Worm (Caenorhabditis elegans) whole organism, L3 larva: ENCODE measurements around the gene F56C3.4.
A peak's percentile ranks its signal among the peaks of the same experiment; 100 is the strongest.

Experiments
- R02D3.7 ChIP-seq: fragments of 150-350 bp; optimal IDR thresholded peaks from 2 replicates; lab custom pipeline; 2014; ENCODE audit warnings: missing biosample characterization, missing genetic modification characterization
- ZK546.5 ChIP-seq: sonication (generic microtip); optimal IDR thresholded peaks from 2 replicates; lab custom pipeline; 2017; ENCODE audit warnings: missing biosample characterization, missing genetic modification characterization
- aly-2 ChIP-seq: fragments of 150-350 bp; optimal IDR thresholded peaks from 2 replicates; lab custom pipeline; 2014; ENCODE audit warnings: missing biosample characterization, missing genetic modification characterization
- ama-1 ChIP-seq: fragments of 150-350 bp; optimal IDR thresholded peaks from 2 replicates; lab custom pipeline; 2018
- ceh-16 ChIP-seq: sonication (generic microtip); optimal IDR thresholded peaks from 2 replicates; lab custom pipeline; 2017; ENCODE audit warnings: missing biosample characterization, missing genetic modification characterization
- ceh-28 ChIP-seq: fragments of 150-350 bp; optimal IDR thresholded peaks from 2 replicates; lab custom pipeline; 2014; ENCODE audit warnings: missing biosample characterization, missing genetic modification reagents, missing genetic modification characterization
- ceh-82 ChIP-seq: fragments of 150-350 bp; optimal IDR thresholded peaks from 2 replicates; lab custom pipeline; 2014; ENCODE audit warnings: missing biosample characterization, missing genetic modification characterization
- ceh-9 ChIP-seq: sonication (generic microtip); optimal IDR thresholded peaks from 2 replicates; lab custom pipeline; 2018; ENCODE audit warnings: missing biosample characterization, missing genetic modification characterization
- daf-12 ChIP-seq: fragments of 150-350 bp; optimal IDR thresholded peaks from 2 replicates; lab custom pipeline; 2014; ENCODE audit warnings: missing biosample characterization, missing genetic modification reagents, missing genetic modification characterization
- egl-27 ChIP-seq: sonication (generic microtip); optimal IDR thresholded peaks from 4 replicates; lab custom pipeline; 2017; ENCODE audit warnings: missing biosample characterization, missing genetic modification reagents, missing genetic modification characterization
- egl-5 ChIP-seq: fragments of 150-350 bp; optimal IDR thresholded peaks from 2 replicates; lab custom pipeline; 2017; ENCODE audit warnings: missing biosample characterization, missing genetic modification reagents, missing genetic modification characterization, inconsistent platforms
- elt-1 ChIP-seq: fragments of 150-350 bp; optimal IDR thresholded peaks from 2 replicates; lab custom pipeline; 2014; ENCODE audit warnings: missing biosample characterization, missing genetic modification characterization
- elt-2 ChIP-seq: sonication (generic microtip); optimal IDR thresholded peaks from 2 replicates; lab custom pipeline; 2016; ENCODE audit warnings: missing genetic modification reagents, mild to moderate bottlenecking, missing genetic modification characterization, missing compliant biosample characterization
- elt-3 ChIP-seq, 3 experiments: fragments of 150-350 bp in 1 of 3; sonication (generic microtip) in 2 of 3; optimal IDR thresholded peaks; 2 replicates in 2 of 3; 4 replicates in 1 of 3; lab custom pipeline; 2014 to 2017; ENCODE audit warnings: missing biosample characterization in 3 of 3, missing genetic modification characterization in 3 of 3
- eor-1 ChIP-seq, 2 experiments: fragments of 150-350 bp; optimal IDR thresholded peaks; 2 replicates each; lab custom pipeline; 2014 to 2018; ENCODE audit warnings: missing biosample characterization in 2 of 2, missing genetic modification characterization in 2 of 2
- fkh-10 ChIP-seq: sonication (generic microtip); optimal IDR thresholded peaks from 2 replicates; lab custom pipeline; 2017; ENCODE audit warnings: missing biosample characterization, missing genetic modification reagents, missing genetic modification characterization
- fkh-2 ChIP-seq: fragments of 150-350 bp; optimal IDR thresholded peaks from 2 replicates; lab custom pipeline; 2014; ENCODE audit warnings: missing biosample characterization, missing genetic modification reagents, missing genetic modification characterization
- fos-1 ChIP-seq: fragments of 150-350 bp; optimal IDR thresholded peaks from 2 replicates; lab custom pipeline; 2014; ENCODE audit warnings: missing biosample characterization, missing genetic modification characterization
- hmg-11 ChIP-seq: sonication (generic microtip); optimal IDR thresholded peaks from 2 replicates; lab custom pipeline; 2016; ENCODE audit warnings: missing genetic modification characterization, missing compliant biosample characterization
- jun-1 ChIP-seq: fragments of 150-350 bp; optimal IDR thresholded peaks from 2 replicates; lab custom pipeline; 2014; ENCODE audit warnings: missing biosample characterization, missing genetic modification reagents, missing genetic modification characterization
- lin-15B ChIP-seq: fragments of 150-350 bp; optimal IDR thresholded peaks from 2 replicates; lab custom pipeline; 2014; ENCODE audit warnings: missing biosample characterization, missing genetic modification characterization
- lin-39 ChIP-seq: fragments of 150-350 bp; optimal IDR thresholded peaks from 2 replicates; lab custom pipeline; 2018; ENCODE audit warnings: missing biosample characterization, missing genetic modification reagents, missing genetic modification characterization
- lsy-12 ChIP-seq: sonication (generic microtip); optimal IDR thresholded peaks from 2 replicates; lab custom pipeline; 2016; ENCODE audit warnings: mild to moderate bottlenecking, missing genetic modification characterization, missing compliant biosample characterization
- mdl-1 ChIP-seq: fragments of 150-350 bp; optimal IDR thresholded peaks from 2 replicates; lab custom pipeline; 2014; ENCODE audit warnings: missing biosample characterization, missing genetic modification characterization
- mml-1 ChIP-seq: fragments of 150-350 bp; sonication (generic microtip); optimal IDR thresholded peaks from 3 replicates; lab custom pipeline; 2014; ENCODE audit warnings: missing biosample characterization, missing genetic modification characterization
- nfya-1 ChIP-seq: sonication (generic microtip); optimal IDR thresholded peaks from 2 replicates; lab custom pipeline; 2017; ENCODE audit warnings: missing genetic modification characterization, mild to moderate bottlenecking, missing compliant biosample characterization, antibody characterized with exemption, moderate library complexity; ENCODE audit not compliant: insufficient read depth
- nhr-11 ChIP-seq: fragments of 150-350 bp; optimal IDR thresholded peaks from 2 replicates; lab custom pipeline; 2014; ENCODE audit warnings: missing biosample characterization, missing genetic modification characterization
- nhr-12 ChIP-seq: fragments of 150-350 bp; optimal IDR thresholded peaks from 2 replicates; lab custom pipeline; 2014; ENCODE audit warnings: missing biosample characterization, missing genetic modification characterization
- nhr-23 ChIP-seq: fragments of 150-350 bp; optimal IDR thresholded peaks from 2 replicates; lab custom pipeline; 2014; ENCODE audit warnings: missing biosample characterization, missing genetic modification reagents, missing genetic modification characterization
- nhr-237 ChIP-seq: fragments of 150-350 bp; optimal IDR thresholded peaks from 2 replicates; lab custom pipeline; 2014; ENCODE audit warnings: missing biosample characterization, missing genetic modification characterization
- nhr-25 ChIP-seq: sonication (generic microtip); optimal IDR thresholded peaks from 2 replicates; lab custom pipeline; 2017; ENCODE audit warnings: missing biosample characterization, missing genetic modification characterization
- nhr-28 ChIP-seq: fragments of 150-350 bp; optimal IDR thresholded peaks from 2 replicates; lab custom pipeline; 2014; ENCODE audit warnings: missing biosample characterization, missing genetic modification characterization
- nhr-43 ChIP-seq: sonication (generic microtip); optimal IDR thresholded peaks from 2 replicates; lab custom pipeline; 2016; ENCODE audit warnings: mild to moderate bottlenecking, missing genetic modification characterization, missing compliant biosample characterization; ENCODE audit not compliant: poor library complexity, severe bottlenecking
- nhr-67 ChIP-seq: fragments of 150-350 bp; optimal IDR thresholded peaks from 2 replicates; lab custom pipeline; 2014; ENCODE audit warnings: missing biosample characterization, missing genetic modification characterization
- nhr-76 ChIP-seq: fragments of 150-350 bp; sonication (generic microtip); optimal IDR thresholded peaks from 5 replicates; lab custom pipeline; 2014; ENCODE audit warnings: missing biosample characterization, missing genetic modification characterization
- nhr-77 ChIP-seq: fragments of 150-350 bp; optimal IDR thresholded peaks from 2 replicates; lab custom pipeline; 2014; ENCODE audit warnings: missing biosample characterization, missing genetic modification characterization
- pha-4 ChIP-seq: fragments of 150-350 bp; optimal IDR thresholded peaks from 2 replicates; lab custom pipeline; 2014; ENCODE audit warnings: missing biosample characterization, missing genetic modification reagents, missing genetic modification characterization
- pqm-1 ChIP-seq: fragments of 150-350 bp; optimal IDR thresholded peaks from 2 replicates; lab custom pipeline; 2017; ENCODE audit warnings: missing biosample characterization, missing genetic modification characterization, inconsistent platforms
- sea-2 ChIP-seq: fragments of 150-350 bp; sonication (generic microtip); optimal IDR thresholded peaks from 4 replicates; lab custom pipeline; 2014; ENCODE audit warnings: missing biosample characterization, missing genetic modification reagents, missing genetic modification characterization
- skn-1 ChIP-seq: fragments of 150-350 bp; optimal IDR thresholded peaks from 2 replicates; lab custom pipeline; 2014; ENCODE audit warnings: missing biosample characterization, missing genetic modification characterization
- snpc-4 ChIP-seq: fragments of 150-350 bp; optimal IDR thresholded peaks from 2 replicates; lab custom pipeline; 2014; ENCODE audit warnings: missing biosample characterization, missing genetic modification characterization
- tbx-2 ChIP-seq: sonication (generic microtip); optimal IDR thresholded peaks from 2 replicates; lab custom pipeline; 2016; ENCODE audit warnings: mild to moderate bottlenecking, missing genetic modification characterization, missing compliant biosample characterization
- unc-39 ChIP-seq: sonication (generic microtip); optimal IDR thresholded peaks from 4 replicates; lab custom pipeline; 2017; ENCODE audit warnings: missing biosample characterization, missing genetic modification characterization
- unc-62 ChIP-seq: fragments of 150-350 bp; sonication (generic microtip); optimal IDR thresholded peaks from 4 replicates; lab custom pipeline; 2014; ENCODE audit warnings: missing biosample characterization, missing genetic modification reagents, missing genetic modification characterization
- zag-1 ChIP-seq: fragments of 150-350 bp; optimal IDR thresholded peaks from 2 replicates; lab custom pipeline; 2014; ENCODE audit warnings: missing biosample characterization, missing genetic modification characterization
- ztf-11 ChIP-seq: fragments of 150-350 bp; optimal IDR thresholded peaks from 2 replicates; lab custom pipeline; 2014; ENCODE audit warnings: missing biosample characterization, missing genetic modification characterization
- ztf-4 ChIP-seq: fragments of 150-350 bp; optimal IDR thresholded peaks from 2 replicates; lab custom pipeline; 2014; ENCODE audit warnings: missing biosample characterization, missing genetic modification characterization

Gene F56C3.4

ce11 chrX:1321044-1321443 lies 39.5 kb downstream of the F56C3.4 start, which contains the start of gene pdk-1:
TSS of gene pdk-1 (plus strand) at chrX:1321344.
- TF ChIP-seq elt-2 (no peak), fkh-2 (tag; lab: Kevin White, UChicago) (no peak), elt-3 (tag; optimal IDR thresholded peaks at IDR 0.05; lab: Kevin White, UChicago) (no peak), elt-1 (tag; lab: Kevin White, UChicago) (no peak), nhr-23 (tag; lab: Kevin White, UChicago) (no peak)

- TF ChIP-seq snpc-4 (tag; lab: Kevin White, UChicago): peak; percentile 27
- TF ChIP-seq nhr-12 (tag; lab: Kevin White, UChicago): no peak
- peak; percentile 59 for TF ChIP-seq nfya-1
- no peak for TF ChIP-seq nhr-28 (tag; lab: Kevin White, UChicago)
- TF ChIP-seq nhr-67 (tag; lab: Kevin White, UChicago): no peak
- TF ChIP-seq tbx-2 (tag; lab: Kevin White, UChicago): peak; percentile 16
- TF ChIP-seq skn-1 (tag; lab: Kevin White, UChicago): no peak
- no peak for TF ChIP-seq unc-62 (GFP tag; lab: Kevin White, UChicago)
- TF ChIP-seq nhr-76: no peak
- no peak for TF ChIP-seq fos-1 (tag; lab: Kevin White, UChicago)
- no peak for TF ChIP-seq R02D3.7 (tag; lab: Kevin White, UChicago)
- no peak for TF ChIP-seq zag-1
- no peak for TF ChIP-seq daf-12 (tag; lab: Kevin White, UChicago)
- no peak for TF ChIP-seq nhr-25 (tag; lab: Kevin White, UChicago)
- no peak for TF ChIP-seq ZK546.5 (tag; lab: Kevin White, UChicago)
- peak; percentile 76 for TF ChIP-seq egl-5 (tag; lab: Kevin White, UChicago)
- TF ChIP-seq ceh-82: peak; percentile 1
- TF ChIP-seq lsy-12 (tag; lab: Kevin White, UChicago): peak; percentile 19
- TF ChIP-seq elt-2: peak; percentile 83
- TF ChIP-seq nhr-11 (tag; lab: Kevin White, UChicago): no peak
- no peak for TF ChIP-seq nhr-43 (tag; lab: Kevin White, UChicago)
- TF ChIP-seq fkh-10 (GFP tag; lab: Kevin White, UChicago): no peak
- no peak for TF ChIP-seq ztf-4 (tag; lab: Kevin White, UChicago)
- peak; percentile 70 for TF ChIP-seq pha-4 (tag; lab: Kevin White, UChicago)
- TF ChIP-seq fkh-2 (tag; lab: Kevin White, UChicago): no peak
- TF ChIP-seq nhr-237 (tag; lab: Kevin White, UChicago): no peak
- no peak for TF ChIP-seq ztf-11 (tag; lab: Kevin White, UChicago)
- TF ChIP-seq hmg-11 (tag; lab: Kevin White, UChicago): peak; percentile 78
- TF ChIP-seq lin-39 (tag; lab: Kevin White, UChicago): peak; percentile 73
- TF ChIP-seq mdl-1 (tag; lab: Kevin White, UChicago): peak; percentile 58
- no peak for TF ChIP-seq unc-39 (tag; lab: Kevin White, UChicago)
- peak; percentile 38 for TF ChIP-seq nhr-23 (tag; lab: Kevin White, UChicago)
- TF ChIP-seq ceh-28 (tag; lab: Kevin White, UChicago): peak; percentile 66
- no peak for TF ChIP-seq sea-2 (GFP tag; lab: Kevin White, UChicago)
- no peak for TF ChIP-seq elt-1 (tag; lab: Kevin White, UChicago)
- TF ChIP-seq ama-1: no peak
- no peak for TF ChIP-seq jun-1 (tag; lab: Kevin White, UChicago)
- TF ChIP-seq aly-2 (tag; lab: Kevin White, UChicago): no peak
- TF ChIP-seq nhr-77 (tag; lab: Kevin White, UChicago): no peak
- TF ChIP-seq pqm-1 (tag; lab: Kevin White, UChicago): peak; percentile 30
- TF ChIP-seq lin-15B (tag; lab: Kevin White, UChicago): no peak
- TF ChIP-seq eor-1 (tag; optimal IDR thresholded peaks at IDR 0.05; lab: Kevin White, UChicago): no peak
- no peak for TF ChIP-seq egl-27 (tag; lab: Kevin White, UChicago)
- TF ChIP-seq elt-3 (tag; optimal IDR thresholded peaks at IDR 0.05; lab: Kevin White, UChicago): no peak
- TF ChIP-seq ceh-16 (tag; lab: Kevin White, UChicago): no peak
- TF ChIP-seq ceh-9: no peak
- TF ChIP-seq mml-1: no peak
Observed at ce11 chrX:1319708-1320107, 40.8 kb downstream of the F56C3.4 start.
